Worm (Caenorhabditis elegans): ENCODE data around the gene wht-8.

DNA sequence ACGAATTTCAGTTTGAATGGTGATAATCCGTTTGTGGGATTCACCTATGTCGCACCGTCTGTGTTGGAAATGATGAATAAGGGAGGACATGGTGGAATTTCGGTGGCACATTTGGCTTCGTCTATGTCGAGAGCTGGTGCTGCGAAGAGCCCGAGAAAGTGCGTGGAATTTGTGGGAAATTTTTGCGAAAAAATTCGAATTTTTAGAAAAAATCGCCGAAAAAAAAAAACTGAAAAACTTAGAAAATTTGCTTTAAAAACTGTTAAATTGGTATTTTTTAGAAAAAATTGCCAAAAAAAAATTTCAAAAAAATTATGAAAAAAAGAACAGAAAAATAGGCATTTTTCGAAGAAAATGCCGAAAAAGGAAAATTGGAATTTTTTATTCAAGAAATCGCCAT, 30.3 kb downstream of the wht-8 start:
- TF ChIP-seq him-1 (tag; optimal IDR thresholded peaks at IDR 0.05): no peak
- no peak for TF ChIP-seq W03F9.2 (tag; optimal IDR thresholded peaks at IDR 0.05)

All from whole organism, L4/young adult.